Worm (Caenorhabditis elegans) whole organism, L2 larva: ENCODE data around the gene lgc-56.

Experiments used
- elt-3 ChIP-seq: sonication (generic microtip); optimal IDR thresholded peaks from 2 replicates; lab custom pipeline; 2017; ENCODE audit warnings: missing biosample characterization, missing genetic modification characterization
- lin-39 ChIP-seq: fragments of 150-350 bp; optimal IDR thresholded peaks from 2 replicates; lab custom pipeline; 2014; ENCODE audit warnings: missing biosample characterization, missing genetic modification reagents, missing genetic modification characterization

DNA sequence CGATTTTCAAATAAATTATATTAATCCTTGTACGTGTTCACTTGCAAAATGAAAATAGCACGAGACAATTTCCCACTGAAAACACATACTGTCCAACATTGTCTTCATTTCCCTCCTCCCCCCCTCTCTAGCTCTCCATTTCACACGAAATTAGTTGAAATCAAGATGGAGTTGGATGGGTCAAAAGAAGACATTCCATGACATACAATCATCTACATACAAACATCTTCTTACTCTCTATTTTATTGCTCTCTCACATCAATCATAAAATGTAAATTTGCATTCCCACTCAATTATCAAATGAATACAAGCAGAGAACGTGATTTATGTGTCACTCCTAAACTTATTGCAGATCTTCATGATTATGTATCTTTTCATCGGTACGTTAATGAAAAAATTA, 14.4 kb upstream of the lgc-56 start, which contains the start of gene srsy-1:
- TF ChIP-seq lin-39 = no peak
- TF ChIP-seq elt-3 (tag; lab: Kevin White, UChicago) = no peak
